Worm (Caenorhabditis elegans): ENCODE data around the gene T04B2.3.
A peak's percentile ranks its signal among the peaks of the same experiment; 100 is the strongest.

Gene T04B2.3

ce11 chrIV:10090358-10090757 lies 43.1 kb downstream of the T04B2.3 start, which contains the start of gene ttbk-5:
Gene ttbk-5 (plus strand): TSS chrIV:10090658.
- no peak for TF ChIP-seq ceh-16 (tag; optimal IDR thresholded peaks at IDR 0.05)
- no peak for TF ChIP-seq lsy-12 (tag; optimal IDR thresholded peaks at IDR 0.05)
- no peak for TF ChIP-seq elt-2 (tag; optimal IDR thresholded peaks at IDR 0.05)
- no peak for TF ChIP-seq egl-27 (tag; optimal IDR thresholded peaks at IDR 0.05)
- TF ChIP-seq nhr-23 (tag; optimal IDR thresholded peaks at IDR 0.05), result no peak
- TF ChIP-seq unc-62 (GFP tag; optimal IDR thresholded peaks at IDR 0.05), result no peak
- no peak for TF ChIP-seq ceh-28 (tag; optimal IDR thresholded peaks at IDR 0.05)

- TF ChIP-seq pqm-1 (tag; optimal IDR thresholded peaks at IDR 0.05) (no peak), nhr-237 (tag; optimal IDR thresholded peaks at IDR 0.05) (no peak), nhr-76 (tag; optimal IDR thresholded peaks at IDR 0.05) (no peak), snpc-4 (tag; optimal IDR thresholded peaks at IDR 0.05) (no peak), nhr-11 (tag; optimal IDR thresholded peaks at IDR 0.05) (no peak), skn-1 (tag; optimal IDR thresholded peaks at IDR 0.05) (no peak), mdl-1 (tag; optimal IDR thresholded peaks at IDR 0.05) (no peak), tbx-2 (tag; optimal IDR thresholded peaks at IDR 0.05) (no peak), nhr-23 (tag; optimal IDR thresholded peaks at IDR 0.05) (no peak), nfya-1 (tag; optimal IDR thresholded peaks at IDR 0.05; ENCODE audit: insufficient read depth) (no peak), nhr-28 (tag; optimal IDR thresholded peaks at IDR 0.05) (no peak), elt-2 (tag; optimal IDR thresholded peaks at IDR 0.05) (no peak), ztf-4 (tag; optimal IDR thresholded peaks at IDR 0.05) (no peak), nhr-77 (tag; optimal IDR thresholded peaks at IDR 0.05) (no peak), R02D3.7 (tag; optimal IDR thresholded peaks at IDR 0.05) (no peak), lin-39 (tag; optimal IDR thresholded peaks at IDR 0.05) (no peak), ceh-9 (tag; optimal IDR thresholded peaks at IDR 0.05) (no peak), mml-1 (tag; optimal IDR thresholded peaks at IDR 0.05) (no peak), ceh-28 (tag; optimal IDR thresholded peaks at IDR 0.05) (no peak)
These were observed 48.0 kb downstream of the T04B2.3 start, which contains the start of the genes C04G2.5 and msp-36 for ce11 chrIV:10095171-10095570. Gene C04G2.5 (minus strand): TSS chrIV:10095271. Gene msp-36 (plus strand): TSS chrIV:10095433.

- TF ChIP-seq lin-15B (tag; optimal IDR thresholded peaks at IDR 0.05) (peak; percentile 42), R02D3.7 (tag; optimal IDR thresholded peaks at IDR 0.05) (peak; percentile 71), egl-27 (tag; optimal IDR thresholded peaks at IDR 0.05) (no peak), nhr-12 (tag; optimal IDR thresholded peaks at IDR 0.05) (no peak)
These were observed 49.7 kb downstream of the T04B2.3 start, which contains the start of gene dis-3 for ce11 chrIV:10096881-10097280. Gene dis-3 (plus strand): TSS chrIV:10097202.
